Worm (Caenorhabditis elegans) whole organism, early embryonic: ENCODE measurements around the gene aass-1.

Experiments
- B0310.2 ChIP-seq: sonication (generic microtip); optimal IDR thresholded peaks from 2 replicates; lab custom pipeline; 2016; ENCODE audit warnings: mild to moderate bottlenecking, missing genetic modification characterization, missing compliant biosample characterization
- F13C5.2 ChIP-seq: sonication (generic microtip); optimal IDR thresholded peaks from 2 replicates; lab custom pipeline; 2017; ENCODE audit warnings: mild to moderate bottlenecking, missing genetic modification characterization, inconsistent platforms, missing compliant biosample characterization
- ceh-13 ChIP-seq: fragments of 200-800 bp; sonication (Bioruptor generic); optimal IDR thresholded peaks from 2 replicates; lab custom pipeline; 2018; ENCODE audit warnings: mild to moderate bottlenecking, missing genetic modification characterization, missing compliant biosample characterization
- ceh-36 ChIP-seq: sonication (generic microtip); optimal IDR thresholded peaks from 2 replicates; lab custom pipeline; 2016; ENCODE audit warnings: missing genetic modification characterization, inconsistent platforms, missing compliant biosample characterization
- ets-7 ChIP-seq: sonication (generic microtip); optimal IDR thresholded peaks from 2 replicates; lab custom pipeline; 2016; ENCODE audit warnings: missing genotype, missing genetic modification characterization, missing compliant biosample characterization
- pes-1 ChIP-seq: fragments of 200-800 bp; sonication (Bioruptor generic); IDR thresholded peaks from 2 replicates; pipeline ENCODE4 v1.3.6; 2022; ENCODE audit warnings: missing genetic modification reagents, missing genetic modification characterization, missing compliant biosample characterization
- scrt-1 ChIP-seq: fragments of 200-800 bp; sonication (Bioruptor generic); IDR thresholded peaks from 2 replicates; pipeline ENCODE4 v1.3.6; 2022; ENCODE audit warnings: missing genetic modification characterization, missing compliant biosample characterization

- TF ChIP-seq B0310.2 (tag; lab: Kevin White, UChicago) (no peak), pes-1 (no peak), ets-7 (no peak), F13C5.2 (tag; lab: Kevin White, UChicago) (no peak), ceh-36 (tag; lab: Kevin White, UChicago) (no peak), scrt-1 (no peak), ceh-13 (GFP tag; lab: Kevin White, UChicago) (no peak)
These were observed at the start of gene aass-1 for ce11 chrIV:244843-245242.
